Fruit fly (Drosophila melanogaster) whole organism, wandering third instar larva: ENCODE measurements around the gene CG10097.

ENCODE experiments used
- Abd-B ChIP-seq: fragments of >200 bp; optimal IDR thresholded peaks from 2 replicates; lab custom pipeline; 2017; ENCODE audit warnings: missing biosample characterization, missing genetic modification characterization
- CG32264 ChIP-seq: fragments of 200-800 bp; sonication (Bioruptor generic); optimal IDR thresholded peaks from 2 replicates; lab custom pipeline; 2016; ENCODE audit warnings: missing biosample characterization, missing genetic modification characterization
- CG9705 ChIP-seq: fragments of 200-800 bp; sonication (Bioruptor generic); optimal IDR thresholded peaks from 2 replicates; lab custom pipeline; 2018; ENCODE audit warnings: missing biosample characterization, mild to moderate bottlenecking, missing genetic modification characterization
- Dfd ChIP-seq: fragments of >200 bp; optimal IDR thresholded peaks from 2 replicates; lab custom pipeline; 2017; ENCODE audit warnings: missing biosample characterization, missing genetic modification characterization
- GATAd ChIP-seq: sonication (Bioruptor generic); optimal IDR thresholded peaks from 2 replicates; lab custom pipeline; 2016; ENCODE audit warnings: missing biosample characterization, missing genetic modification characterization
- HLH106 ChIP-seq: fragments of 200-800 bp; optimal IDR thresholded peaks from 3 replicates; lab custom pipeline; 2019; ENCODE audit warnings: missing biosample characterization, mild to moderate bottlenecking, missing genetic modification characterization, moderate library complexity
- Hnf4 ChIP-seq: fragments of 200-800 bp; sonication (Bioruptor generic); optimal IDR thresholded peaks from 2 replicates; lab custom pipeline; 2016; ENCODE audit warnings: missing biosample characterization, mild to moderate bottlenecking, missing genetic modification characterization
- Hr78 ChIP-seq: fragments of >200 bp; optimal IDR thresholded peaks from 2 replicates; lab custom pipeline; 2017; ENCODE audit warnings: missing biosample characterization, missing genetic modification characterization
- Hr83 ChIP-seq: fragments of 200-300 bp; sonication (Bioruptor generic); optimal IDR thresholded peaks from 2 replicates; lab custom pipeline; 2016; ENCODE audit warnings: missing biosample characterization, mild to moderate bottlenecking, missing genetic modification characterization, moderate library complexity; ENCODE audit not compliant: poor library complexity, severe bottlenecking
- Jra ChIP-seq: sonication (Bioruptor generic); optimal IDR thresholded peaks from 2 replicates; lab custom pipeline; 2016; ENCODE audit warnings: missing biosample characterization, missing genetic modification characterization
- Mio ChIP-seq: sonication (Bioruptor generic); optimal IDR thresholded peaks from 2 replicates; lab custom pipeline; 2016; ENCODE audit warnings: missing biosample characterization, missing genetic modification characterization
- Myc ChIP-seq: fragments of >200 bp; optimal IDR thresholded peaks from 2 replicates; lab custom pipeline; 2017
- N ChIP-seq: fragments of >200 bp; optimal IDR thresholded peaks from 2 replicates; lab custom pipeline; 2018; ENCODE audit warnings: missing biosample characterization, missing external identifiers, missing genetic modification characterization
- OdsH ChIP-seq: fragments of 200-800 bp; sonication (Bioruptor generic); optimal IDR thresholded peaks from 2 replicates; lab custom pipeline; 2016; ENCODE audit warnings: missing biosample characterization, mild to moderate bottlenecking, missing genetic modification characterization
- Rel ChIP-seq, 2 experiments: fragments of 200-800 bp; sonication (Bioruptor generic) in 1 of 2; optimal IDR thresholded peaks; 2 replicates in 1 of 2; 3 replicates in 1 of 2; lab custom pipeline; 2016 to 2019; ENCODE audit warnings: mild to moderate bottlenecking in 2 of 2, missing biosample characterization in 2 of 2, missing genetic modification characterization in 2 of 2, moderate library complexity in 1 of 2
- Sp1 ChIP-seq: fragments of 200-800 bp; sonication (Bioruptor generic); optimal IDR thresholded peaks from 3 replicates; lab custom pipeline; 2019; ENCODE audit warnings: missing biosample characterization, mild to moderate bottlenecking, missing genetic modification characterization, moderate library complexity
- Vsx2 ChIP-seq: fragments of 200-300, 225-300 bp; sonication (Bioruptor generic); optimal IDR thresholded peaks from 2 replicates; lab custom pipeline; 2018; ENCODE audit warnings: missing biosample characterization, missing genetic modification characterization; ENCODE audit not compliant: partially characterized antibody
- br ChIP-seq: fragments of 200-800 bp; sonication (Bioruptor generic); optimal IDR thresholded peaks from 2 replicates; lab custom pipeline; 2016; ENCODE audit warnings: missing biosample characterization, missing genetic modification characterization
- brk ChIP-seq: fragments of 200-800 bp; sonication (Bioruptor generic); optimal IDR thresholded peaks from 2 replicates; lab custom pipeline; 2016; ENCODE audit warnings: missing biosample characterization, mild to moderate bottlenecking, missing genetic modification characterization
- dl ChIP-seq, 2 experiments: fragments of 175-275, 200-275 bp in 1 of 2; fragments of 200-275 bp in 1 of 2; sonication (Bioruptor generic); optimal IDR thresholded peaks; lab custom pipeline; 2018; ENCODE audit warnings: mild to moderate bottlenecking in 2 of 2, missing biosample characterization in 2 of 2, missing genetic modification characterization in 2 of 2, moderate library complexity in 2 of 2; ENCODE audit not compliant: partially characterized antibody in 2 of 2, insufficient read depth in 1 of 2
- dmrt93B ChIP-seq: fragments of 200-800 bp; sonication (Bioruptor generic); optimal IDR thresholded peaks from 2 replicates; lab custom pipeline; 2018; ENCODE audit warnings: missing biosample characterization, mild to moderate bottlenecking, missing genetic modification characterization
- dsf ChIP-seq: sonication (Bioruptor generic); optimal IDR thresholded peaks from 2 replicates; lab custom pipeline; 2016; ENCODE audit warnings: missing biosample characterization, missing genetic modification characterization, borderline replicate concordance
- ey ChIP-seq: fragments of 200-800 bp; sonication (Bioruptor generic); optimal IDR thresholded peaks from 2 replicates; lab custom pipeline; 2016; ENCODE audit warnings: missing biosample characterization, missing genetic modification characterization
- foxo ChIP-seq, 2 experiments: fragments of 200-800 bp; sonication (Bioruptor generic); optimal IDR thresholded peaks; 2 replicates in 1 of 2; 3 replicates in 1 of 2; lab custom pipeline; 2016 to 2017; ENCODE audit warnings: missing biosample characterization in 2 of 2, missing genetic modification characterization in 2 of 2
- fru ChIP-seq: fragments of 200-800 bp; sonication (Bioruptor generic); optimal IDR thresholded peaks from 3 replicates; lab custom pipeline; 2016; ENCODE audit warnings: missing biosample characterization, mild to moderate bottlenecking, missing genetic modification characterization
- h ChIP-seq: fragments of 200-800 bp; sonication (Bioruptor generic); optimal IDR thresholded peaks from 3 replicates; lab custom pipeline; 2016; ENCODE audit warnings: missing biosample characterization, mild to moderate bottlenecking, missing genetic modification characterization
- lola ChIP-seq: fragments of >200 bp; optimal IDR thresholded peaks from 2 replicates; lab custom pipeline; 2017; ENCODE audit warnings: missing biosample characterization, missing genetic modification characterization
- pan ChIP-seq: fragments of >200 bp; optimal IDR thresholded peaks from 2 replicates; lab custom pipeline; 2017
- psq ChIP-seq: fragments of 200-800 bp; sonication (Bioruptor generic); optimal IDR thresholded peaks from 3 replicates; lab custom pipeline; 2017; ENCODE audit warnings: missing biosample characterization, mild to moderate bottlenecking, missing genetic modification characterization, moderate library complexity
- rgr ChIP-seq: fragments of 200-800 bp; sonication (Bioruptor generic); optimal IDR thresholded peaks from 3 replicates; lab custom pipeline; 2016; ENCODE audit warnings: missing biosample characterization, mild to moderate bottlenecking, missing genetic modification characterization
- sage ChIP-seq: fragments of 200-800 bp; sonication (Bioruptor generic); optimal IDR thresholded peaks from 2 replicates; lab custom pipeline; 2016; ENCODE audit warnings: missing biosample characterization, mild to moderate bottlenecking, missing genetic modification characterization
- sv ChIP-seq: fragments of 200-800 bp; sonication (Bioruptor generic); optimal IDR thresholded peaks from 3 replicates; lab custom pipeline; 2016; ENCODE audit warnings: missing biosample characterization, missing genetic modification characterization
- tai ChIP-seq: sonication (Bioruptor generic); optimal IDR thresholded peaks from 2 replicates; lab custom pipeline; 2016; ENCODE audit warnings: missing biosample characterization, missing genetic modification characterization
- usp ChIP-seq: fragments of >200 bp; optimal IDR thresholded peaks from 2 replicates; lab custom pipeline; 2017; ENCODE audit warnings: missing biosample characterization, missing genetic modification characterization
- woc ChIP-seq: sonication (Bioruptor generic); optimal IDR thresholded peaks from 2 replicates; lab custom pipeline; 2016; ENCODE audit warnings: missing biosample characterization, mild to moderate bottlenecking, missing genetic modification characterization

Gene CG10097

dm6 chr3R:12405134-12405533 is 9.4 kb upstream of the CG10097 start:
- no peak for TF ChIP-seq OdsH
- no peak for TF ChIP-seq woc (GFP tag; lab: Kevin White, UChicago)
- no peak for TF ChIP-seq Myc (lab: Kevin White, UChicago)
- no peak for TF ChIP-seq Hr78 (GFP tag; lab: Kevin White, UChicago)
- TF ChIP-seq pan (lab: Kevin White, UChicago) = no peak
- TF ChIP-seq HLH106 (tag; lab: Kevin White, UChicago) = no peak
- no peak for TF ChIP-seq N (GFP tag; lab: Kevin White, UChicago)
- TF ChIP-seq Jra (GFP tag; lab: Kevin White, UChicago) = no peak
- TF ChIP-seq fru (GFP tag; lab: Kevin White, UChicago) = no peak
- no peak for TF ChIP-seq br (GFP tag; lab: Kevin White, UChicago)
- no peak for TF ChIP-seq Rel (GFP tag; optimal IDR thresholded peaks at IDR 0.05; lab: Kevin White, UChicago)
- no peak for TF ChIP-seq Rel (tag; optimal IDR thresholded peaks at IDR 0.05; lab: Kevin White, UChicago)
- no peak for TF ChIP-seq brk (GFP tag; lab: Kevin White, UChicago)
- TF ChIP-seq, all 38 proteins: peak for 0

dm6 chr3R:12402935-12403334 is 7.2 kb upstream of the CG10097 start:
- TF ChIP-seq dsf = peak; percentile 88
- TF ChIP-seq foxo (GFP tag; optimal IDR thresholded peaks at IDR 0.05; lab: Kevin White, UChicago) = peak; percentile 89 to 96
- peak; percentile 90 for TF ChIP-seq Rel (GFP tag; optimal IDR thresholded peaks at IDR 0.05; lab: Kevin White, UChicago)
- peak; percentile 93 for TF ChIP-seq Rel (tag; optimal IDR thresholded peaks at IDR 0.05; lab: Kevin White, UChicago)
- peak; percentile 97 for TF ChIP-seq rgr (GFP tag; lab: Kevin White, UChicago)
- TF ChIP-seq psq (GFP tag; lab: Kevin White, UChicago) = peak; percentile 84
- TF ChIP-seq lola = no peak
- TF ChIP-seq sv (GFP tag; lab: Kevin White, UChicago) = peak; percentile 94
- peak; percentile 84 for TF ChIP-seq Jra (GFP tag; lab: Kevin White, UChicago)
- peak; percentile 95 for TF ChIP-seq br (GFP tag; lab: Kevin White, UChicago)
- peak; percentile 94 for TF ChIP-seq CG32264 (GFP tag; lab: Kevin White, UChicago)
- TF ChIP-seq OdsH = peak; percentile 95
- peak; percentile 99 for TF ChIP-seq dmrt93B
- TF ChIP-seq HLH106 (tag; lab: Kevin White, UChicago) = peak; percentile 98
- no peak for TF ChIP-seq usp (GFP tag; lab: Kevin White, UChicago)
- peak; percentile 99 for TF ChIP-seq Sp1
- peak; percentile 92 for TF ChIP-seq Hr83 (GFP tag; lab: Kevin White, UChicago)
- TF ChIP-seq Abd-B (GFP tag; lab: Kevin White, UChicago) = no peak
- TF ChIP-seq tai (GFP tag; lab: Kevin White, UChicago) = no peak
- TF ChIP-seq Hnf4 (GFP tag; lab: Kevin White, UChicago) = peak; percentile 94
- TF ChIP-seq CG9705 (GFP tag; lab: Kevin White, UChicago) = peak; percentile 100
- peak; percentile 94 for TF ChIP-seq fru (GFP tag; lab: Kevin White, UChicago)
- TF ChIP-seq pan (lab: Kevin White, UChicago) = no peak
- no peak for TF ChIP-seq Hr78 (GFP tag; lab: Kevin White, UChicago)
- no peak for TF ChIP-seq Dfd
- TF ChIP-seq h (GFP tag; lab: Kevin White, UChicago) = peak; percentile 99
- TF ChIP-seq dl (GFP tag; optimal IDR thresholded peaks at IDR 0.05; lab: Kevin White, UChicago; ENCODE audit: insufficient read depth in 1 of 2, partially characterized antibody in 2 of 2) = no peak
- peak; percentile 89 for TF ChIP-seq ey
- no peak for TF ChIP-seq Vsx2 (GFP tag; lab: Kevin White, UChicago)
- peak; percentile 36 for TF ChIP-seq GATAd (GFP tag; lab: Kevin White, UChicago)
- TF ChIP-seq woc (GFP tag; lab: Kevin White, UChicago) = peak; percentile 86
- TF ChIP-seq Mio (GFP tag; lab: Kevin White, UChicago) = peak; percentile 59
- TF ChIP-seq sage = peak; percentile 99
- TF ChIP-seq N (GFP tag; lab: Kevin White, UChicago) = no peak
- TF ChIP-seq brk (GFP tag; lab: Kevin White, UChicago) = peak; percentile 95

- no peak for TF ChIP-seq sage
- no peak for TF ChIP-seq dmrt93B
- no peak for TF ChIP-seq Rel (GFP tag; optimal IDR thresholded peaks at IDR 0.05; lab: Kevin White, UChicago)
- peak; percentile 83 for TF ChIP-seq Rel (tag; optimal IDR thresholded peaks at IDR 0.05; lab: Kevin White, UChicago)
Measured at dm6 chr3R:12401672-12402296, 6.0 kb upstream of the CG10097 start, which contains the start of gene DNAlig3. TSS of gene DNAlig3 (minus strand) at chr3R:12401839.
